Fruit fly (Drosophila melanogaster): ENCODE results near the gene shps.

shps gene

dm6 chr3R:24263588-24264413 is 15.6 kb upstream of the shps start (continued):
- TF ChIP-seq HHEX (GFP tag; optimal IDR thresholded peaks at IDR 0.05) = no peak
- TF ChIP-seq CG11085 (GFP tag; IDR thresholded peaks at IDR 0.05) = no peak
- TF ChIP-seq CG8290 (GFP tag; optimal IDR thresholded peaks at IDR 0.05) = no peak
- TF ChIP-seq CG8290 (tag; optimal IDR thresholded peaks at IDR 0.05) = peak in 1 of 2 experiments; percentile 23
- no peak for TF ChIP-seq mam (GFP tag; optimal IDR thresholded peaks at IDR 0.05)
- TF ChIP-seq CG2116 (GFP tag; optimal IDR thresholded peaks at IDR 0.05) = peak; percentile 51
- 0 out of 2 replicates have a peak, but pooled peaks have one; percentile 65 for TF ChIP-seq CG11696 (GFP tag; IDR thresholded peaks at IDR 0.05)
- no peak for TF ChIP-seq CG6689 (GFP tag; IDR thresholded peaks at IDR 0.05)
- TF ChIP-seq CG10267 (tag; optimal IDR thresholded peaks at IDR 0.05) = no peak
- no peak for TF ChIP-seq peb (GFP tag; IDR thresholded peaks at IDR 0.05)
- TF ChIP-seq ase (GFP tag; IDR thresholded peaks at IDR 0.05) = no peak
- TF ChIP-seq Awh (GFP tag; IDR thresholded peaks at IDR 0.05) = no peak
- peak; percentile 25 for TF ChIP-seq gem (tag; optimal IDR thresholded peaks at IDR 0.05)
- peak; percentile 92 for TF ChIP-seq Deaf1 (tag; optimal IDR thresholded peaks at IDR 0.05)
- TF ChIP-seq ken (GFP tag; IDR thresholded peaks at IDR 0.05) = 0 out of 3 replicates have a peak, but pooled peaks have one; percentile 13
- TF ChIP-seq CG12942 (GFP tag; optimal IDR thresholded peaks at IDR 0.05) = no peak
- no peak for TF ChIP-seq gfzf (GFP tag; optimal IDR thresholded peaks at IDR 0.05)
- TF ChIP-seq CG34224 (GFP tag; IDR thresholded peaks at IDR 0.05; ENCODE audit: partially characterized antibody) = no peak
- TF ChIP-seq dan (GFP tag; IDR thresholded peaks at IDR 0.05) = no peak
- TF ChIP-seq Rfx (GFP tag; IDR thresholded peaks at IDR 0.05) = 0 out of 2 replicates have a peak, but pooled peaks have one; percentile 8
- TF ChIP-seq kah (GFP tag; optimal IDR thresholded peaks at IDR 0.05) = no peak
- TF ChIP-seq Dip2 (GFP tag; IDR thresholded peaks at IDR 0.05) = no peak
- no peak for TF ChIP-seq CG18476 (GFP tag; optimal IDR thresholded peaks at IDR 0.05)
- no peak for TF ChIP-seq CG17328 (GFP tag; IDR thresholded peaks at IDR 0.05)
- TF ChIP-seq Gug (GFP tag; IDR thresholded peaks at IDR 0.05) = no peak
- TF ChIP-seq CG6254 (GFP tag; optimal IDR thresholded peaks at IDR 0.05) = no peak
- TF ChIP-seq row (GFP tag; IDR thresholded peaks at IDR 0.05) = peak; percentile 58; the same call in 2 of the 3 replicates
- no peak for TF ChIP-seq pum (GFP tag; optimal IDR thresholded peaks at IDR 0.05)
- TF ChIP-seq ash1 (GFP tag; optimal IDR thresholded peaks at IDR 0.05) = no peak
- TF ChIP-seq CG15011 (GFP tag; optimal IDR thresholded peaks at IDR 0.05) = no peak
- TF ChIP-seq chinmo (GFP tag; IDR thresholded peaks at IDR 0.05; ENCODE audit: partially characterized antibody) = 0 out of 4 replicates have a peak, but pooled peaks have one; percentile 42
- no peak for TF ChIP-seq Ptx1 (GFP tag; IDR thresholded peaks at IDR 0.05)
- no peak for TF ChIP-seq CG9727 (GFP tag; optimal IDR thresholded peaks at IDR 0.05)
- TF ChIP-seq bsh (GFP tag; optimal IDR thresholded peaks at IDR 0.05) = peak; percentile 4 to 11
- TF ChIP-seq CG17359 (tag; optimal IDR thresholded peaks at IDR 0.05) = no peak
- no peak for TF ChIP-seq fd102C (GFP tag; optimal IDR thresholded peaks at IDR 0.05)
- TF ChIP-seq ro (GFP tag; IDR thresholded peaks at IDR 0.05) = no peak
- TF ChIP-seq NK7.1 (GFP tag; optimal IDR thresholded peaks at IDR 0.05) = no peak
- TF ChIP-seq jumu (GFP tag; optimal IDR thresholded peaks at IDR 0.05) = no peak
- no peak for TF ChIP-seq gcm2 (GFP tag; optimal IDR thresholded peaks at IDR 0.05)
- TF ChIP-seq Usf (GFP tag; optimal IDR thresholded peaks at IDR 0.05) = no peak
- TF ChIP-seq da (GFP tag; optimal IDR thresholded peaks at IDR 0.05) = no peak
- TF ChIP-seq Trl (optimal IDR thresholded peaks at IDR 0.05) = no peak
- no peak for TF ChIP-seq Trl (GFP tag; optimal IDR thresholded peaks at IDR 0.05)
- TF ChIP-seq Mes4 (GFP tag; optimal IDR thresholded peaks at IDR 0.05) = no peak
- TF ChIP-seq sima (GFP tag; optimal IDR thresholded peaks at IDR 0.05) = no peak
- no peak for TF ChIP-seq disco-r (GFP tag; optimal IDR thresholded peaks at IDR 0.05)
- no peak for TF ChIP-seq CG4328 (GFP tag; optimal IDR thresholded peaks at IDR 0.05)
- TF ChIP-seq vvl (GFP tag; IDR thresholded peaks at IDR 0.05) = 0 out of 2 replicates have a peak, but pooled peaks have one; percentile 9
- no peak for TF ChIP-seq CG2875 (GFP tag; optimal IDR thresholded peaks at IDR 0.05)
- TF ChIP-seq grn (GFP tag; optimal IDR thresholded peaks at IDR 0.05) = no peak

All from whole organism, embryonic.